Fruit fly (Drosophila melanogaster) whole organism, embryonic: Measurements from ENCODE around the gene CG42726.

Source experiments
- Adf1 ChIP-seq: fragments of 200-800 bp; sonication (Bioruptor generic); IDR thresholded peaks from 2 replicates; pipeline ENCODE4 v1.3.6; 2022; ENCODE audit warnings: missing biosample characterization, missing genetic modification characterization
- BtbVII ChIP-seq: fragments of 200-800 bp; sonication (Bioruptor generic); optimal IDR thresholded peaks from 3 replicates; lab custom pipeline; 2017; ENCODE audit warnings: missing biosample characterization, mild to moderate bottlenecking, missing genetic modification characterization
- CG11696 ChIP-seq: fragments of 200-800 bp; sonication (Bioruptor generic); IDR thresholded peaks from 2 replicates; pipeline ENCODE4 v1.3.6; 2022; ENCODE audit warnings: missing biosample characterization, missing genetic modification characterization
- CG12071 ChIP-seq: fragments of 200-800 bp; sonication (Bioruptor generic); optimal IDR thresholded peaks from 3 replicates; lab custom pipeline; 2018; ENCODE audit warnings: missing biosample characterization, mild to moderate bottlenecking, missing genetic modification characterization
- CG14965 ChIP-seq: fragments of 200-800 bp; sonication (Bioruptor generic); optimal IDR thresholded peaks from 2 replicates; lab custom pipeline; 2016; ENCODE audit warnings: missing biosample characterization, missing genetic modification characterization, borderline replicate concordance
- CG15514 ChIP-seq: fragments of 200-800 bp; sonication (Bioruptor generic); optimal IDR thresholded peaks from 3 replicates; lab custom pipeline; 2017; ENCODE audit warnings: missing biosample characterization, missing genetic modification characterization, mild to moderate bottlenecking, moderate library complexity, missing genetic modification reagents
- CG15601 ChIP-seq: fragments of 200-800 bp; sonication (Bioruptor generic); optimal IDR thresholded peaks from 3 replicates; lab custom pipeline; 2019; ENCODE audit warnings: missing biosample characterization, mild to moderate bottlenecking, missing genetic modification characterization, moderate library complexity
- CG16813 ChIP-seq: fragments of 200-800 bp; sonication (Bioruptor generic); IDR thresholded peaks from 3 replicates; pipeline ENCODE4 v1.3.6; 2022; ENCODE audit warnings: missing biosample characterization, missing genetic modification characterization; ENCODE audit not compliant: partially characterized antibody
- CG18619 ChIP-seq: fragments of 200-800 bp; sonication (Bioruptor generic); optimal IDR thresholded peaks from 3 replicates; lab custom pipeline; 2017; ENCODE audit warnings: missing biosample characterization, mild to moderate bottlenecking, missing genetic modification characterization
- CG31224 ChIP-seq: fragments of 200-800 bp; sonication (Bioruptor generic); IDR thresholded peaks from 2 replicates; pipeline ENCODE4 v1.3.6; 2022; ENCODE audit warnings: missing biosample characterization, missing genetic modification characterization
- CG32767 ChIP-seq: fragments of 200-800 bp; sonication (Bioruptor generic); IDR thresholded peaks from 2 replicates; pipeline ENCODE4 v1.3.6; 2022; ENCODE audit warnings: missing biosample characterization, missing genetic modification characterization
- CG3726 ChIP-seq: fragments of 200-800 bp; sonication (Bioruptor generic); IDR thresholded peaks from 3 replicates; pipeline ENCODE4, ENCODE4 v1.3.6; 2022; ENCODE audit warnings: missing biosample characterization, missing genetic modification characterization
- CG5180 ChIP-seq: fragments of 200-800 bp; sonication (Bioruptor generic); optimal IDR thresholded peaks from 3 replicates; lab custom pipeline; 2017; ENCODE audit warnings: missing biosample characterization, missing genetic modification characterization, mild to moderate bottlenecking, moderate library complexity, missing genetic modification reagents
- CG7786 ChIP-seq: fragments of 200-800 bp; sonication (Bioruptor generic); optimal IDR thresholded peaks from 2 replicates; lab custom pipeline; 2016; ENCODE audit warnings: missing biosample characterization, missing genetic modification characterization
- CG9215 ChIP-seq: fragments of 200-800 bp; sonication (Bioruptor generic); IDR thresholded peaks from 2 replicates; pipeline ENCODE4 v1.3.6; 2022; ENCODE audit warnings: missing biosample characterization, missing genetic modification characterization
- D19A ChIP-seq: fragments of 200-800 bp; optimal IDR thresholded peaks from 3 replicates; lab custom pipeline; 2019; ENCODE audit warnings: missing biosample characterization, mild to moderate bottlenecking, missing genetic modification characterization, moderate library complexity
- Dp ChIP-seq: fragments of 200-800 bp; sonication (Bioruptor generic); optimal IDR thresholded peaks from 2 replicates; lab custom pipeline; 2018; ENCODE audit warnings: missing biosample characterization, mild to moderate bottlenecking, missing genetic modification characterization, moderate library complexity
- ERR ChIP-seq: fragments of 200-800 bp; sonication (Bioruptor generic); optimal IDR thresholded peaks from 2 replicates; lab custom pipeline; 2016; ENCODE audit warnings: missing biosample characterization, missing genetic modification characterization
- Ets65A ChIP-seq: fragments of 200-800 bp; sonication (Bioruptor generic); peaks from one replicate; lab custom pipeline; 2016; ENCODE audit warnings: missing biosample characterization, missing genetic modification characterization
- GATAe ChIP-seq: fragments of 200-800 bp; sonication (Bioruptor generic); conservative IDR thresholded peaks from 2 replicates; pipeline ENCODE4 v1.3.6; 2022; ENCODE audit warnings: missing biosample characterization, missing genetic modification characterization
- Hand ChIP-seq: fragments of 200-800 bp; sonication (Bioruptor generic); optimal IDR thresholded peaks from 2 replicates; lab custom pipeline; 2017; ENCODE audit warnings: mild to moderate bottlenecking, missing biosample characterization, missing genetic modification reagents, missing genetic modification characterization
- Hmx ChIP-seq: fragments of 200-800 bp; sonication (Bioruptor generic); optimal IDR thresholded peaks from 2 replicates; lab custom pipeline; 2016; ENCODE audit warnings: missing biosample characterization, missing genetic modification characterization
- Meics ChIP-seq: fragments of 200-800 bp; sonication (Bioruptor generic); optimal IDR thresholded peaks from 2 replicates; lab custom pipeline; 2017; ENCODE audit warnings: missing biosample characterization, mild to moderate bottlenecking, missing genetic modification characterization
- Myb ChIP-seq: fragments of 200-800 bp; sonication (Bioruptor generic); optimal IDR thresholded peaks from 2 replicates; lab custom pipeline; 2016; ENCODE audit warnings: missing biosample characterization, missing genetic modification characterization
- Poxn ChIP-seq: fragments of 200-800 bp; sonication (Bioruptor generic); IDR thresholded peaks from 2 replicates; pipeline ENCODE4 v1.3.6; 2022; ENCODE audit warnings: missing biosample characterization, missing genetic modification characterization
- Six4 ChIP-seq: fragments of 200-800 bp; sonication (Bioruptor generic); optimal IDR thresholded peaks from 2 replicates; lab custom pipeline; 2016; ENCODE audit warnings: missing biosample characterization, missing genetic modification characterization
- abd-A ChIP-seq: fragments of 200-800 bp; sonication (Bioruptor generic); optimal IDR thresholded peaks from 3 replicates; lab custom pipeline; 2019; ENCODE audit warnings: missing biosample characterization, mild to moderate bottlenecking, missing genetic modification characterization, moderate library complexity
- ac ChIP-seq: fragments of 200-800 bp; sonication (Bioruptor generic); optimal IDR thresholded peaks from 3 replicates; lab custom pipeline; 2017; ENCODE audit warnings: missing biosample characterization, mild to moderate bottlenecking, missing genetic modification characterization
- al ChIP-seq: fragments of 200-800 bp; sonication (Bioruptor generic); IDR thresholded peaks from 2 replicates; pipeline ENCODE4 v1.3.6; 2022; ENCODE audit warnings: missing biosample characterization, missing genetic modification characterization
- ase ChIP-seq: fragments of 200-800 bp; sonication (Bioruptor generic); IDR thresholded peaks from 3 replicates; pipeline ENCODE4 v1.3.6; 2022; ENCODE audit warnings: missing biosample characterization, missing genetic modification characterization
- bsh ChIP-seq, 2 experiments: fragments of 200-800 bp; sonication (Bioruptor generic); optimal IDR thresholded peaks; 2 replicates each; lab custom pipeline; 2017 to 2018; ENCODE audit warnings: mild to moderate bottlenecking in 2 of 2, missing biosample characterization in 2 of 2, missing genetic modification characterization in 2 of 2, moderate library complexity in 1 of 2
- cg ChIP-seq: fragments of 200-800 bp; sonication (Bioruptor generic); optimal IDR thresholded peaks from 3 replicates; lab custom pipeline; 2019; ENCODE audit warnings: missing biosample characterization, mild to moderate bottlenecking, missing genetic modification characterization, moderate library complexity
- chinmo ChIP-seq: fragments of 200-800 bp; sonication (Bioruptor generic); IDR thresholded peaks from 4 replicates; pipeline ENCODE4 v1.3.6; 2022; ENCODE audit warnings: missing biosample characterization, missing genetic modification characterization; ENCODE audit not compliant: partially characterized antibody
- dan ChIP-seq: fragments of 200-800 bp; sonication (Bioruptor generic); IDR thresholded peaks from 2 replicates; pipeline ENCODE4 v1.3.6; 2022; ENCODE audit warnings: missing biosample characterization, missing genetic modification characterization
- disco-r ChIP-seq: fragments of 200-800 bp; sonication (Bioruptor generic); optimal IDR thresholded peaks from 2 replicates; lab custom pipeline; 2016; ENCODE audit warnings: missing biosample characterization, missing genetic modification characterization
- gcm ChIP-seq: fragments of 200-800 bp; sonication (Bioruptor generic); optimal IDR thresholded peaks from 2 replicates; lab custom pipeline; 2019; ENCODE audit warnings: missing biosample characterization, mild to moderate bottlenecking, missing genetic modification characterization, moderate library complexity
- grn ChIP-seq: fragments of 200-800 bp; sonication (Bioruptor generic); optimal IDR thresholded peaks from 3 replicates; lab custom pipeline; 2017; ENCODE audit warnings: missing biosample characterization, missing genetic modification characterization
- insv ChIP-seq, 2 experiments: fragments of 200-800 bp; sonication (Bioruptor generic); optimal IDR thresholded peaks; 3 replicates each; lab custom pipeline; 2016 to 2018; ENCODE audit warnings: missing biosample characterization in 2 of 2, missing genetic modification characterization in 2 of 2
- lilli ChIP-seq: fragments of 200-800 bp; sonication (Bioruptor generic); optimal IDR thresholded peaks from 3 replicates; lab custom pipeline; 2016; ENCODE audit warnings: missing biosample characterization, missing genetic modification characterization
- nom ChIP-seq: fragments of 200-800 bp; sonication (Bioruptor generic); optimal IDR thresholded peaks from 2 replicates; lab custom pipeline; 2017; ENCODE audit warnings: missing biosample characterization, missing genetic modification characterization, mild to moderate bottlenecking, moderate library complexity, missing genetic modification reagents
- pum ChIP-seq: fragments of 200-800 bp; sonication (Bioruptor generic); optimal IDR thresholded peaks from 2 replicates; lab custom pipeline; 2016; ENCODE audit warnings: missing biosample characterization, missing genetic modification characterization
- sens ChIP-seq: fragments of 200-800 bp; sonication (Bioruptor generic); peaks from one replicate; lab custom pipeline; 2016; ENCODE audit warnings: missing biosample characterization, missing genetic modification characterization
- sim ChIP-seq: fragments of 200-800 bp; sonication (Bioruptor generic); IDR thresholded peaks from 2 replicates; pipeline ENCODE4 v1.3.6; 2022; ENCODE audit warnings: missing biosample characterization, missing genetic modification characterization
- sisA ChIP-seq: fragments of 200-800 bp; sonication (Bioruptor generic); IDR thresholded peaks from 2 replicates; pipeline ENCODE4 v1.3.6; 2022; ENCODE audit warnings: missing biosample characterization, missing genetic modification characterization
- slbo ChIP-seq: fragments of 200-800 bp; sonication (Bioruptor generic); IDR thresholded peaks from 2 replicates; pipeline ENCODE4 v1.3.6; 2022; ENCODE audit warnings: missing biosample characterization, missing genetic modification characterization
- unpg ChIP-seq: fragments of 200-800 bp; sonication (Bioruptor generic); optimal IDR thresholded peaks from 3 replicates; lab custom pipeline; 2018; ENCODE audit warnings: missing biosample characterization, mild to moderate bottlenecking, missing genetic modification characterization, moderate library complexity
- zen ChIP-seq: fragments of 200-800 bp; sonication (Bioruptor generic); optimal IDR thresholded peaks from 3 replicates; lab custom pipeline; 2018; ENCODE audit warnings: missing biosample characterization, mild to moderate bottlenecking, missing genetic modification characterization, moderate library complexity
- zf30C ChIP-seq: fragments of 200-800 bp; sonication (Bioruptor generic); optimal IDR thresholded peaks from 3 replicates; lab custom pipeline; 2018; ENCODE audit warnings: missing biosample characterization, mild to moderate bottlenecking, missing genetic modification characterization

The CG42726 gene

DNA sequence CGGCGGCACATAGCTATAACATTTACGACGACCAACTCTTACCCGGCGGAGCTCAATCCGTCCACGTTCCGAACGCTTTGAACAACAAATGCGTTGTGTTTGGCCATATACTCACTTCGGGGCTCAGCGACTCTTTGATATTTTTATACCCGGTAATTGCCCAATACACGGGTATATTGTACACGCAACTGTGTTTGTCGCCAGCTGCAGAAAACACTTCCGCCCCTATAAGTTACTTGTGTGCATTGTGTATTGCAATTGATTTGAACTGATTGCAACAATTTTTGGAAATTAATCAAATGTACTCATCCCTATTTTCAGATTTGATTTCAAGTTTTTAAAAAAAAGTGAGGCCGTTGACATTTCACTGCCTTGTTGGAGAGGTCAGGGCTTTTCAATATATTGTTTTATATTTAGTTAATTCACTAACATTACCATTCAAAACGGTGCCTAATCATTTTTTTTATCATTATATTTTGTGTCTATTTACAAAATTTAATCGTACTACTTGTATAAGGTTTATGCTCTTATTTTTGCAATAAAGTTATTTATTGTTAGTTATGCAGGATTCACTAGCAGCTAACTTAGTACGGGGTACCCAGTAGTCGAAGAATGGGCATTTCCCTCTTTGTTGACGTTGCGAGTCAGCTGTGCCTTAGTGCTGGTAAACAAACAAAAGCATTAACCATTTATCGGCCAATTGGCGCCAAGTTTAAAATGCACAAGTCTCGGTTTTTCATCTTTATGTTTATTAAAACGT is 4.7 kb upstream of the CG42726 start, which contains the start of gene Nagk (continued):
- TF ChIP-seq CG12071 (peak; percentile 4), al (GFP tag; lab: Robert Waterston, UW) (0 out of 2 replicates have a peak, but pooled peaks have one; percentile 9), nom (GFP tag; lab: Kevin White, UChicago) (no peak), Ets65A (GFP tag; lab: Kevin White, UChicago) (peak; percentile 91), BtbVII (GFP tag; lab: Kevin White, UChicago) (peak; percentile 65), Myb (GFP tag; lab: Kevin White, UChicago) (peak; percentile 33), CG16813 (GFP tag; lab: Robert Waterston, UW) (no peak), CG18619 (GFP tag; lab: Kevin White, UChicago) (peak; percentile 78), Dp (peak; percentile 84), chinmo (peak; percentile 90; the same call in 2 of the 4 replicates), Meics (peak; percentile 81), Hand (GFP tag; lab: Kevin White, UChicago) (peak; percentile 12), zen (tag; lab: Kevin White, UChicago) (no peak), CG7786 (peak; percentile 4), CG11696 (GFP tag; lab: Robert Waterston, UW) (peak; percentile 19; the same call in 1 of the 2 replicates), CG32767 (GFP tag; lab: Robert Waterston, UW) (peak; percentile 15; the same call in 1 of the 2 replicates), lilli (GFP tag; lab: Kevin White, UChicago) (peak; percentile 79), slbo (peak; percentile 71)

dm6 chr3R:15345198-15346017 is 2.4 kb upstream of the CG42726 start:
- TF ChIP-seq dan (GFP tag; lab: Robert Waterston, UW): no peak
- TF ChIP-seq cg (GFP tag; lab: Kevin White, UChicago): peak; percentile 76
- TF ChIP-seq ac: peak; percentile 10
- TF ChIP-seq abd-A: no peak
- TF ChIP-seq unpg (GFP tag; lab: Kevin White, UChicago): no peak
- TF ChIP-seq grn: peak; percentile 80
- no peak for TF ChIP-seq CG3726
- peak; percentile 26 for TF ChIP-seq sens (GFP tag; lab: Kevin White, UChicago)
- no peak for TF ChIP-seq Adf1 (GFP tag; lab: Robert Waterston, UW)
- TF ChIP-seq insv (GFP tag; optimal IDR thresholded peaks at IDR 0.05; lab: Kevin White, UChicago): peak in 1 of 2 experiments; percentile 89
- TF ChIP-seq ase (GFP tag; lab: Robert Waterston, UW): no peak
- TF ChIP-seq CG9215 (GFP tag; lab: Robert Waterston, UW): no peak
- no peak for TF ChIP-seq Poxn (GFP tag; lab: Robert Waterston, UW)
- TF ChIP-seq D19A (tag; lab: Kevin White, UChicago): no peak
- no peak for TF ChIP-seq disco-r (GFP tag; lab: Kevin White, UChicago)
- TF ChIP-seq pum (GFP tag; lab: Kevin White, UChicago): no peak
- TF ChIP-seq CG31224: no peak
- no peak for TF ChIP-seq Six4 (GFP tag; lab: Kevin White, UChicago)
- no peak for TF ChIP-seq ERR (GFP tag; lab: Kevin White, UChicago)
- TF ChIP-seq CG5180 (GFP tag; lab: Kevin White, UChicago): peak; percentile 44
- no peak for TF ChIP-seq CG15601 (tag; lab: Kevin White, UChicago)
- no peak for TF ChIP-seq gcm
- TF ChIP-seq sim: 0 out of 2 replicates have a peak, but pooled peaks have one; percentile 7
- no peak for TF ChIP-seq CG15514 (GFP tag; lab: Kevin White, UChicago)
- no peak for TF ChIP-seq bsh (GFP tag; optimal IDR thresholded peaks at IDR 0.05; lab: Kevin White, UChicago)
- TF ChIP-seq Hmx (GFP tag; lab: Kevin White, UChicago): no peak
- TF ChIP-seq GATAe (GFP tag; lab: Robert Waterston, UW): no peak
- TF ChIP-seq zf30C (GFP tag; lab: Kevin White, UChicago): no peak
- no peak for TF ChIP-seq CG14965 (GFP tag; lab: Kevin White, UChicago)
- no peak for TF ChIP-seq sisA (GFP tag; lab: Robert Waterston, UW)
